Fruit fly (Drosophila melanogaster): ENCODE measurements around the gene Arr2.

Gene Arr2

dm6 chr3L:8628964-8629363 lies 19.8 kb downstream of the Arr2 start (continued):
- peak; percentile 86 for TF ChIP-seq dmrt99B (tag; optimal IDR thresholded peaks at IDR 0.05)
- peak; percentile 59; the same call in 1 of the 2 replicates for TF ChIP-seq CG1024 (GFP tag; IDR thresholded peaks at IDR 0.05)
- TF ChIP-seq nom (GFP tag; optimal IDR thresholded peaks at IDR 0.05) = no peak
- 0 out of 2 replicates have a peak, but pooled peaks have one; percentile 27 for TF ChIP-seq seq (GFP tag; IDR thresholded peaks at IDR 0.05)
- TF ChIP-seq CG17328 (GFP tag; IDR thresholded peaks at IDR 0.05) = peak; percentile 65
- peak; percentile 85 for TF ChIP-seq vvl (GFP tag; IDR thresholded peaks at IDR 0.05)
- TF ChIP-seq Drgx (GFP tag; IDR thresholded peaks at IDR 0.05) = no peak
- no peak for TF ChIP-seq CG3163 (GFP tag; optimal IDR thresholded peaks at IDR 0.05)
- peak; percentile 74 for TF ChIP-seq CG15269 (tag; optimal IDR thresholded peaks at IDR 0.05)
- peak; percentile 42 for TF ChIP-seq Ssrp (tag; optimal IDR thresholded peaks at IDR 0.05)
- TF ChIP-seq Hr78 (GFP tag; optimal IDR thresholded peaks at IDR 0.05) = peak in 1 of 2 experiments; percentile 49
- TF ChIP-seq bowl (GFP tag; IDR thresholded peaks at IDR 0.05) = no peak
- TF ChIP-seq dpn (GFP tag; optimal IDR thresholded peaks at IDR 0.05) = peak in 1 of 2 experiments; percentile 48
- TF ChIP-seq CG1529 (GFP tag; optimal IDR thresholded peaks at IDR 0.05) = peak; percentile 13
- peak; percentile 55 for TF ChIP-seq CG3281 (GFP tag; optimal IDR thresholded peaks at IDR 0.05)
- TF ChIP-seq CG2120 (GFP tag; optimal IDR thresholded peaks at IDR 0.05) = no peak
- TF ChIP-seq NFAT (GFP tag; IDR thresholded peaks at IDR 0.05) = peak; percentile 47; the same call in 1 of the 2 replicates
- peak; percentile 88 for TF ChIP-seq sens (GFP tag)
- TF ChIP-seq CG11695 (GFP tag; IDR thresholded peaks at IDR 0.05) = peak; percentile 75
- peak; percentile 49 for TF ChIP-seq CG8388 (GFP tag; optimal IDR thresholded peaks at IDR 0.05)
- peak; percentile 50; the same call in 1 of the 2 replicates for TF ChIP-seq CG4404 (GFP tag; IDR thresholded peaks at IDR 0.05)
- peak; percentile 51; the same call in 1 of the 2 replicates for TF ChIP-seq klu (GFP tag; IDR thresholded peaks at IDR 0.05)
- TF ChIP-seq E2f1 (GFP tag; IDR thresholded peaks at IDR 0.05) = peak; percentile 78
- no peak for TF ChIP-seq CG12769 (tag; optimal IDR thresholded peaks at IDR 0.05)
- TF ChIP-seq slbo (GFP tag; IDR thresholded peaks at IDR 0.05) = peak; percentile 58
- no peak for TF ChIP-seq CG17186 (GFP tag; optimal IDR thresholded peaks at IDR 0.05)
- peak; percentile 57 for TF ChIP-seq CG11247 (GFP tag; IDR thresholded peaks at IDR 0.05)
- TF ChIP-seq CG34376 (GFP tag; optimal IDR thresholded peaks at IDR 0.05) = no peak
- peak; percentile 34 for TF ChIP-seq CG12104 (GFP tag; optimal IDR thresholded peaks at IDR 0.05)
- no peak for TF ChIP-seq CG15073 (GFP tag; optimal IDR thresholded peaks at IDR 0.05)
- TF ChIP-seq CG13296 (GFP tag; optimal IDR thresholded peaks at IDR 0.05) = peak; percentile 75
- TF ChIP-seq CG9215 (GFP tag; IDR thresholded peaks at IDR 0.05) = peak; percentile 65; the same call in 1 of the 2 replicates
- no peak for TF ChIP-seq org-1 (GFP tag; optimal IDR thresholded peaks at IDR 0.05)
- peak; percentile 60 for TF ChIP-seq CG18599 (GFP tag; optimal IDR thresholded peaks at IDR 0.05)
- peak; percentile 9; the same call in 1 of the 2 replicates for TF ChIP-seq Nf-YA (GFP tag; IDR thresholded peaks at IDR 0.05)
- TF ChIP-seq ranshi (GFP tag; IDR thresholded peaks at IDR 0.05) = peak; percentile 84
- no peak for TF ChIP-seq CG42726 (GFP tag; IDR thresholded peaks at IDR 0.05; ENCODE audit: partially characterized antibody)
- peak; percentile 57; the same call in 1 of the 3 replicates for TF ChIP-seq so (GFP tag; IDR thresholded peaks at IDR 0.05)
- peak; percentile 68 for TF ChIP-seq Sox102F (GFP tag; optimal IDR thresholded peaks at IDR 0.05)
- TF ChIP-seq onecut (GFP tag; IDR thresholded peaks at IDR 0.05) = peak; percentile 57
- TF ChIP-seq CG2129 (GFP tag; IDR thresholded peaks at IDR 0.05; ENCODE audit: partially characterized antibody) = no peak
- TF ChIP-seq grau (tag; optimal IDR thresholded peaks at IDR 0.05) = peak; percentile 75
- TF ChIP-seq crp (GFP tag; optimal IDR thresholded peaks at IDR 0.05) = no peak
- TF ChIP-seq Six4 (GFP tag; optimal IDR thresholded peaks at IDR 0.05) = peak; percentile 70
- peak; percentile 45 for TF ChIP-seq CG12659 (GFP tag; optimal IDR thresholded peaks at IDR 0.05)
- peak; percentile 80 for TF ChIP-seq Rfx (GFP tag; IDR thresholded peaks at IDR 0.05)
- peak; percentile 13 for TF ChIP-seq CG2202 (tag; optimal IDR thresholded peaks at IDR 0.05)
- TF ChIP-seq CG8281 (tag; optimal IDR thresholded peaks at IDR 0.05) = peak; percentile 36
- TF ChIP-seq unpg (GFP tag; optimal IDR thresholded peaks at IDR 0.05) = peak; percentile 67
- peak; percentile 50 for TF ChIP-seq Xbp1 (GFP tag; optimal IDR thresholded peaks at IDR 0.05)

Data from whole organism, embryonic.